Worm (Caenorhabditis elegans): ENCODE measurements around the gene T24C4.5.

Gene T24C4.5

ce11 chrIII:832855-833504 is 46.6 kb downstream of the T24C4.5 start, which contains the start of gene zip-2:
Gene zip-2 (plus strand): TSS chrIII:832982.
- TF ChIP-seq flt-1 (GFP tag; IDR thresholded peaks at IDR 0.05), result no peak
- TF ChIP-seq hmg-4 (GFP tag; optimal IDR thresholded peaks at IDR 0.05), result no peak
- TF ChIP-seq tbx-37 (GFP tag; conservative IDR thresholded peaks at IDR 0.05), result no peak
- TF ChIP-seq B0310.2 (tag; optimal IDR thresholded peaks at IDR 0.05), result no peak
- TF ChIP-seq hmbx-1 (tag; optimal IDR thresholded peaks at IDR 0.05), result no peak
- no peak for TF ChIP-seq tra-4 (tag; optimal IDR thresholded peaks at IDR 0.05)
- TF ChIP-seq ceh-13 (GFP tag; optimal IDR thresholded peaks at IDR 0.05), result no peak

ce11 chrIII:831961-832360 is 47.6 kb downstream of the T24C4.5 start, which contains the start of gene ceeh-1:
Gene ceeh-1 (minus strand): TSS chrIII:832277.
- no peak for TF ChIP-seq ets-7 (tag; optimal IDR thresholded peaks at IDR 0.05)
- TF ChIP-seq ceh-36 (tag; optimal IDR thresholded peaks at IDR 0.05), result no peak
- no peak for TF ChIP-seq tra-4 (tag; optimal IDR thresholded peaks at IDR 0.05)
- TF ChIP-seq F13C5.2 (tag; optimal IDR thresholded peaks at IDR 0.05), result no peak

Data from whole organism, early embryonic.